Fruit fly (Drosophila melanogaster): ENCODE data around the gene CG9330.

Gene CG9330

DNA sequence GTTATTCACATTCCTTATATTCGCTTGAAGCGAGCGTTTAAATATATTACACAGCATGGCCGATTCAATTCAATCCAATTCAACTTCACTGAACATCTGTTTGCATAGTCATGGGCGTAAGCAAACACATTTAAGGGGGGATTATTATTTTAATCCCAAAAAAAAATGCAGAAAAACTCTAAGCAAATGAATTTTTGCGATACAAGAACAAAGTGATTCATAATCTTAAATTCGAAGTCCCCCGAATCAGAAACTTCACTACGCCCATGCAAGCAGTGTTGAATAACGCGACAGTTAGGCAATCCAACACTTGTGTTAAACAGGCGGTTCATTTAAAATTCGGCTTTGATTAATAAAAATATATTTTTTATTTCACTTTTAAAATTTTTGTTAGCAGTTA lies 4.4 kb downstream of the CG9330 start, which contains the start of gene CG14100 (continued):
- no peak for TF ChIP-seq Hr39 (optimal IDR thresholded peaks at IDR 0.05)
- TF ChIP-seq CG3838 (GFP tag; optimal IDR thresholded peaks at IDR 0.05): peak; percentile 100
- TF ChIP-seq CG18764 (GFP tag; optimal IDR thresholded peaks at IDR 0.05): peak; percentile 100
- TF ChIP-seq CG32532 (GFP tag; IDR thresholded peaks at IDR 0.05): peak; percentile 100
- TF ChIP-seq run (tag; optimal IDR thresholded peaks at IDR 0.05): peak; percentile 100
- peak; percentile 100 for TF ChIP-seq CG1024 (GFP tag; IDR thresholded peaks at IDR 0.05)
- TF ChIP-seq da (GFP tag; optimal IDR thresholded peaks at IDR 0.05): peak; percentile 100
- TF ChIP-seq fd64A (GFP tag; optimal IDR thresholded peaks at IDR 0.05): peak; percentile 100
- TF ChIP-seq CG12104 (GFP tag; optimal IDR thresholded peaks at IDR 0.05): peak; percentile 100
- TF ChIP-seq pb (GFP tag; optimal IDR thresholded peaks at IDR 0.05): peak; percentile 100
- peak; percentile 100 for TF ChIP-seq Hr3 (GFP tag; optimal IDR thresholded peaks at IDR 0.05)
- peak; percentile 100 for TF ChIP-seq kni (GFP tag; optimal IDR thresholded peaks at IDR 0.05)
- TF ChIP-seq ems (GFP tag; optimal IDR thresholded peaks at IDR 0.05): peak; percentile 100
- TF ChIP-seq CG32767 (GFP tag; IDR thresholded peaks at IDR 0.05): peak; percentile 100
- TF ChIP-seq CG12236 (GFP tag; optimal IDR thresholded peaks at IDR 0.05): peak; percentile 100
- TF ChIP-seq CG12769 (tag; optimal IDR thresholded peaks at IDR 0.05): peak; percentile 100
- TF ChIP-seq sob (GFP tag; IDR thresholded peaks at IDR 0.05): peak; percentile 100
- TF ChIP-seq bowl (GFP tag; IDR thresholded peaks at IDR 0.05): peak; percentile 100
- TF ChIP-seq fd96Cb (tag; optimal IDR thresholded peaks at IDR 0.05): peak; percentile 100
- peak; percentile 100 for TF ChIP-seq ac (GFP tag; optimal IDR thresholded peaks at IDR 0.05)
- TF ChIP-seq fru (optimal IDR thresholded peaks at IDR 0.05): no peak
- peak; percentile 100 for TF ChIP-seq tgo (GFP tag; IDR thresholded peaks at IDR 0.05)
- peak; percentile 100 for TF ChIP-seq gcm (GFP tag; optimal IDR thresholded peaks at IDR 0.05)
- peak; percentile 100 for TF ChIP-seq vfl (GFP tag; optimal IDR thresholded peaks at IDR 0.05)
- peak; percentile 100 for TF ChIP-seq CG31224 (GFP tag; IDR thresholded peaks at IDR 0.05)
- TF ChIP-seq mirr (GFP tag; optimal IDR thresholded peaks at IDR 0.05): peak; percentile 100
- peak; percentile 100 for TF ChIP-seq NC2β (GFP tag; optimal IDR thresholded peaks at IDR 0.05)
- TF ChIP-seq sug (tag; optimal IDR thresholded peaks at IDR 0.05): peak; percentile 100
- peak; percentile 100 for TF ChIP-seq CG17385 (GFP tag; optimal IDR thresholded peaks at IDR 0.05)
- peak; percentile 100 for TF ChIP-seq CG1233 (GFP tag; optimal IDR thresholded peaks at IDR 0.05)
- TF ChIP-seq CG4820 (GFP tag; optimal IDR thresholded peaks at IDR 0.05): peak; percentile 100
- peak in 1 of 2 experiments; percentile 98 for TF ChIP-seq Hr78 (GFP tag; optimal IDR thresholded peaks at IDR 0.05)
- TF ChIP-seq Hand (GFP tag; optimal IDR thresholded peaks at IDR 0.05): peak; percentile 100
- peak; percentile 100 for TF ChIP-seq CG1529 (GFP tag; optimal IDR thresholded peaks at IDR 0.05)
- TF ChIP-seq shn (GFP tag; optimal IDR thresholded peaks at IDR 0.05): peak; percentile 100
- no peak for TF ChIP-seq lov (optimal IDR thresholded peaks at IDR 0.05)
- TF ChIP-seq lov (GFP tag; IDR thresholded peaks at IDR 0.05): peak; percentile 100
- peak; percentile 100 for TF ChIP-seq CG7839 (tag; optimal IDR thresholded peaks at IDR 0.05)
- peak; percentile 100 for TF ChIP-seq zfh2 (GFP tag; optimal IDR thresholded peaks at IDR 0.05)
- TF ChIP-seq Dll (GFP tag; IDR thresholded peaks at IDR 0.05; ENCODE audit: partially characterized antibody): 0 out of 4 replicates have a peak, but pooled peaks have one; percentile 52
- peak; percentile 100 for TF ChIP-seq jing (GFP tag; optimal IDR thresholded peaks at IDR 0.05)
- peak; percentile 100 for TF ChIP-seq Xrp1 (GFP tag; IDR thresholded peaks at IDR 0.05)
- TF ChIP-seq danr (GFP tag; IDR thresholded peaks at IDR 0.05): peak; percentile 100
- peak; percentile 99 for TF ChIP-seq CG11504 (tag; optimal IDR thresholded peaks at IDR 0.05)
